Fruit fly (Drosophila melanogaster) whole organism, pupa: ENCODE results near the gene Obp84a.

Experiments used
- CG10348 ChIP-seq: fragments of 200-800 bp; sonication (Bioruptor generic); IDR thresholded peaks from 2 replicates; pipeline ENCODE4 v1.3.6; 2022; ENCODE audit warnings: missing biosample characterization, missing genetic modification characterization
- CG12605 ChIP-seq: fragments of 200-800 bp; sonication (Bioruptor generic); IDR thresholded peaks from 2 replicates; pipeline ENCODE4 v1.3.6; 2022; ENCODE audit warnings: missing biosample characterization, missing genetic modification characterization
- CG15710 ChIP-seq: fragments of 200-800 bp; sonication (Bioruptor generic); optimal IDR thresholded peaks from 2 replicates; lab custom pipeline; 2018; ENCODE audit warnings: missing biosample characterization, mild to moderate bottlenecking, missing genetic modification characterization, moderate library complexity
- CG17806 ChIP-seq: fragments of 200-800 bp; sonication (Bioruptor generic); optimal IDR thresholded peaks from 2 replicates; lab custom pipeline; 2018; ENCODE audit warnings: missing biosample characterization, mild to moderate bottlenecking, missing genetic modification characterization, moderate library complexity
- D1 ChIP-seq: fragments of 200-800 bp; sonication (Bioruptor generic); optimal IDR thresholded peaks from 2 replicates; lab custom pipeline; 2018; ENCODE audit warnings: missing biosample characterization, mild to moderate bottlenecking, missing genetic modification characterization, moderate library complexity
- EcR ChIP-seq: fragments of 200-800 bp; sonication (Bioruptor generic); optimal IDR thresholded peaks from 3 replicates; lab custom pipeline; 2019; ENCODE audit warnings: missing biosample characterization, missing genetic modification characterization, mild to moderate bottlenecking, moderate library complexity, missing genetic modification reagents
- Ets98B ChIP-seq: fragments of 200-800 bp; sonication (Bioruptor generic); IDR thresholded peaks from 2 replicates; pipeline ENCODE4 v1.3.6; 2022; ENCODE audit warnings: missing biosample characterization, missing genetic modification characterization
- Pif1A ChIP-seq: fragments of 200-800 bp; sonication (Bioruptor generic); optimal IDR thresholded peaks from 3 replicates; lab custom pipeline; 2016; ENCODE audit warnings: missing biosample characterization, missing genetic modification characterization
- Snoo ChIP-seq: fragments of 200-800 bp; sonication (Bioruptor generic); optimal IDR thresholded peaks from 3 replicates; lab custom pipeline; 2017; ENCODE audit warnings: missing biosample characterization, mild to moderate bottlenecking, missing genetic modification characterization, inconsistent platforms

- TF ChIP-seq Ets98B (GFP tag; lab: Robert Waterston, UW) (no peak), EcR (GFP tag; lab: Kevin White, UChicago) (no peak), CG17806 (tag; lab: Kevin White, UChicago) (no peak), CG10348 (GFP tag; lab: Robert Waterston, UW) (no peak), Snoo (tag; lab: Kevin White, UChicago) (no peak), D1 (tag; lab: Kevin White, UChicago) (no peak), CG12605 (no peak), Pif1A (GFP tag; lab: Kevin White, UChicago) (no peak), CG15710 (tag; lab: Kevin White, UChicago) (no peak)
Measured at dm6 chr3R:7246889-7247288, 4.9 kb downstream of the Obp84a start, which contains the start of the genes Noc3 and CG10053.
